Fruit fly (Drosophila melanogaster): ENCODE measurements around the gene CG2200.
A peak's percentile ranks its signal among the peaks of the same experiment; 100 is the strongest.

The CG2200 gene

DNA sequence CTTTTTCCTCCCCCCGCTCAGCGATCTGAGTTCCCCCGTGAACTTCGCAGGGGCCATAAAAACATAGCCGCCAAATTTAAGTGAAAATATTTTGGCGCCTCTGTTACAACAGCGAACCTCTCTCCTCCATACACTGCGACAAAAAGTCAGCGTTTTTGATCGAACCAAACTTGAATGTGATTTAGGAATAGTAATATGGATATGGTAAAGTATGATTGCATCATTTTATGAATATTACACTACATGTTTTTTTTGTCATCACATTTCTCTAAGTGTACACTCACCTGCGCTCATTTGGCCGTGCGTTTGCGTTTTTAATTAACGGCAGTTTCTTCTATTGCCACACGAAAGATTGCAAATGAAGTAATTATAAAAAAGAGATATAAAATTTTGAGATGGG, 41.6 kb downstream of the CG2200 start (continued):
- TF ChIP-seq CG32532 (GFP tag; IDR thresholded peaks at IDR 0.05) (peak; percentile 45), disco-r (GFP tag; optimal IDR thresholded peaks at IDR 0.05) (peak; percentile 19), gsb-n (tag; optimal IDR thresholded peaks at IDR 0.05) (no peak), CG7556 (GFP tag; optimal IDR thresholded peaks at IDR 0.05) (peak; percentile 38), Rfx (GFP tag; IDR thresholded peaks at IDR 0.05) (peak; percentile 41; the same call in 1 of the 2 replicates), CG7372 (GFP tag; IDR thresholded peaks at IDR 0.05) (no peak), CG7357 (GFP tag; IDR thresholded peaks at IDR 0.05) (no peak), dimm (GFP tag; IDR thresholded peaks at IDR 0.05) (0 out of 2 replicates have a peak, but pooled peaks have one; percentile 10), B-H2 (GFP tag; optimal IDR thresholded peaks at IDR 0.05) (no peak), Lim3 (GFP tag; IDR thresholded peaks at IDR 0.05) (no peak), unpg (GFP tag; optimal IDR thresholded peaks at IDR 0.05) (peak; percentile 74), Dip3 (GFP tag; optimal IDR thresholded peaks at IDR 0.05) (peak; percentile 42), Side (GFP tag; optimal IDR thresholded peaks at IDR 0.05) (peak; percentile 21), ttk (GFP tag; IDR thresholded peaks at IDR 0.05) (peak; percentile 74), CG30431 (GFP tag; optimal IDR thresholded peaks at IDR 0.05) (peak; percentile 5), sug (tag; optimal IDR thresholded peaks at IDR 0.05) (no peak), CG4617 (GFP tag; optimal IDR thresholded peaks at IDR 0.05; ENCODE audit: borderline replicate concordance) (no peak), fd102C (GFP tag; optimal IDR thresholded peaks at IDR 0.05) (no peak), Ets97D (GFP tag; optimal IDR thresholded peaks at IDR 0.05) (no peak), dati (GFP tag; IDR thresholded peaks at IDR 0.05) (peak; percentile 48; the same call in 1 of the 2 replicates), emc (GFP tag; optimal IDR thresholded peaks at IDR 0.05) (no peak), TFAM (GFP tag; optimal IDR thresholded peaks at IDR 0.05) (no peak), Chrac-16 (GFP tag; optimal IDR thresholded peaks at IDR 0.05) (peak; percentile 46), scrt (GFP tag; optimal IDR thresholded peaks at IDR 0.05) (no peak), D19B (GFP tag; optimal IDR thresholded peaks at IDR 0.05) (no peak), CG17912 (GFP tag; optimal IDR thresholded peaks at IDR 0.05) (no peak), tx (GFP tag; optimal IDR thresholded peaks at IDR 0.05) (peak; percentile 9), sc (optimal IDR thresholded peaks at IDR 0.05) (no peak), sc (GFP tag; optimal IDR thresholded peaks at IDR 0.05) (no peak), CG14965 (GFP tag; optimal IDR thresholded peaks at IDR 0.05; ENCODE audit: borderline replicate concordance) (no peak), ftz-f1 (GFP tag; optimal IDR thresholded peaks at IDR 0.05) (no peak), CG10654 (GFP tag; optimal IDR thresholded peaks at IDR 0.05) (peak; percentile 34), Nf-YC (tag; optimal IDR thresholded peaks at IDR 0.05) (no peak)

DNA sequence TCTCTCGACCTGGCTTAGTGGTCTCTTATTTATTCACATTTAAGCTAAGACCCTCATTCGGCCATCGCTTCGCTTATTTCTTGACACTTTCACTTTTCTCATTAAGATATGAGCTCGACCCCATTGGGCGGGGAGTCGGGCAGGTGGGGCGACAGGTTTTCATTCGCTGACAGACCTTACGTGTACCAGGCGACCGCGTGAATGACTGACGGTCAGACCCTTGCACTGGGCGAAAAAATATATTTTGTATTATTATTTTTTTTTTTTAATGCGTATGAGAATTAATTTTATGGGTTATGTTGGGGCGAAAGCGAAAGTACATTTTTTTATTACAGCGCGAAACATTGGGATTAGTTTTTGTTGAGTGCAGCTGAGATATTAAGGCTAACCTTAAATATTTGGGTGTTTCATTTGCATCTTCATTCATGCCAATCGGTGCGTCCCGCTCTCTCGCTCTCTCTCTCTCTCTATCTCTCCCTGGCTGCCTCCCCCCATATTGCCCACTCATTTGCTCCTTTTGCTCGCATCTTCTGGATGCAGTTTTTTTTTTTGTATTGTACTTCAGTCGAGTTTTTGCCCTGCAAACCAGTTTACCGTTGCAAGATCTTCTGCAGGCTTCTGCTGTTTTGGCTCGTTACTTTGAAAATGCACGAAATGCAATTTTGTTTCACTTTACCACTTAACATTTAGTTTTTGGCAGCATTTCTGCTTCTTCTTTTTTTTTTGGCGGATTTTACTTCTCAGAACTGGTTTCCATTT, 43.0 kb downstream of the CG2200 start:
- TF ChIP-seq kni (GFP tag; optimal IDR thresholded peaks at IDR 0.05) (peak; percentile 37), phol (tag; optimal IDR thresholded peaks at IDR 0.05) (peak; percentile 47), CoRest (tag; optimal IDR thresholded peaks at IDR 0.05) (peak; percentile 37), CG14860 (GFP tag; IDR thresholded peaks at IDR 0.05; ENCODE audit: partially characterized antibody) (no peak), dmrt99B (tag; optimal IDR thresholded peaks at IDR 0.05) (peak; percentile 66), pum (GFP tag; optimal IDR thresholded peaks at IDR 0.05) (peak; percentile 8), abd-A (tag; optimal IDR thresholded peaks at IDR 0.05) (peak; percentile 49), CG15269 (tag; optimal IDR thresholded peaks at IDR 0.05) (peak; percentile 15), CG9437 (GFP tag; optimal IDR thresholded peaks at IDR 0.05) (no peak), CG8924 (tag; optimal IDR thresholded peaks at IDR 0.05) (peak; percentile 19), CG12071 (GFP tag; optimal IDR thresholded peaks at IDR 0.05) (no peak), CG8281 (tag; optimal IDR thresholded peaks at IDR 0.05) (peak; percentile 46), CG6689 (GFP tag; IDR thresholded peaks at IDR 0.05) (peak; percentile 70), Ssrp (tag; optimal IDR thresholded peaks at IDR 0.05) (peak; percentile 28), ara (GFP tag; IDR thresholded peaks at IDR 0.05) (peak; percentile 66; the same call in 1 of the 2 replicates), nom (GFP tag; optimal IDR thresholded peaks at IDR 0.05) (peak; percentile 64), Oli (tag; optimal IDR thresholded peaks at IDR 0.05) (peak; percentile 45), Ets65A (GFP tag) (peak; percentile 15)

Data from whole organism, embryonic.